Worm (Caenorhabditis elegans) whole organism, L4 larva: ENCODE results near the gene cyn-12.

Experiments used
- aly-2 ChIP-seq: sonication (generic microtip); optimal IDR thresholded peaks from 2 replicates; lab custom pipeline; 2018; ENCODE audit warnings: missing biosample characterization, missing genetic modification characterization
- nhr-237 ChIP-seq: sonication (generic microtip); optimal IDR thresholded peaks from 2 replicates; lab custom pipeline; 2017; ENCODE audit warnings: missing biosample characterization, missing genetic modification characterization
- unc-130 ChIP-seq: sonication (generic microtip); optimal IDR thresholded peaks from 2 replicates; lab custom pipeline; 2016; ENCODE audit warnings: missing genetic modification reagents, missing genetic modification characterization, missing compliant biosample characterization

ce11 chrIV:7171222-7171621 is 38.2 kb upstream of the cyn-12 start, which contains the start of gene str-220:
- TF ChIP-seq nhr-237 (tag; lab: Kevin White, UChicago) (no peak), aly-2 (no peak), unc-130 (no peak)
